Fruit fly (Drosophila melanogaster): ENCODE measurements around the gene CG15293.
A peak's percentile ranks its signal among the peaks of the same experiment; 100 is the strongest.

The CG15293 gene

dm6 chr2L:14141238-14141637 is 32.0 kb upstream of the CG15293 start (continued):
- TF ChIP-seq az2 (GFP tag; optimal IDR thresholded peaks at IDR 0.05) (peak; percentile 17), ATbp (GFP tag; optimal IDR thresholded peaks at IDR 0.05) (peak; percentile 31), CG43689 (GFP tag; IDR thresholded peaks at IDR 0.05) (no peak), kah (GFP tag; optimal IDR thresholded peaks at IDR 0.05) (no peak), CG17186 (GFP tag; optimal IDR thresholded peaks at IDR 0.05) (no peak), psq (GFP tag; optimal IDR thresholded peaks at IDR 0.05) (no peak), CG3065 (GFP tag; optimal IDR thresholded peaks at IDR 0.05) (no peak), CG13123 (GFP tag; optimal IDR thresholded peaks at IDR 0.05) (no peak), hth (optimal IDR thresholded peaks at IDR 0.05) (no peak), CG10979 (tag; optimal IDR thresholded peaks at IDR 0.05) (no peak), Hmr (GFP tag; optimal IDR thresholded peaks at IDR 0.05) (peak; percentile 70), Fer1 (GFP tag; optimal IDR thresholded peaks at IDR 0.05) (peak; percentile 78), sens-2 (GFP tag; IDR thresholded peaks at IDR 0.05) (no peak), Nf-YC (tag; optimal IDR thresholded peaks at IDR 0.05) (no peak), CG8359 (GFP tag; optimal IDR thresholded peaks at IDR 0.05; ENCODE audit: borderline replicate concordance) (no peak), Dbx (GFP tag; IDR thresholded peaks at IDR 0.05) (peak; percentile 48; the same call in 2 of the 3 replicates), CG4730 (GFP tag; IDR thresholded peaks at IDR 0.05) (no peak), HLHmδ (GFP tag; optimal IDR thresholded peaks at IDR 0.05) (no peak), CG18619 (GFP tag; optimal IDR thresholded peaks at IDR 0.05) (peak; percentile 31), H15 (GFP tag; IDR thresholded peaks at IDR 0.05) (no peak), Adf1 (GFP tag; IDR thresholded peaks at IDR 0.05) (no peak), ase (GFP tag; IDR thresholded peaks at IDR 0.05) (no peak; the same call in 2 of the 3 replicates), CG17829 (tag; optimal IDR thresholded peaks at IDR 0.05) (no peak), cwo (GFP tag; optimal IDR thresholded peaks at IDR 0.05) (peak; percentile 62), CG10321 (GFP tag; IDR thresholded peaks at IDR 0.05) (no peak), CG3995 (GFP tag; optimal IDR thresholded peaks at IDR 0.05) (no peak), bab2 (GFP tag; optimal IDR thresholded peaks at IDR 0.05) (no peak), HLH4C (GFP tag; IDR thresholded peaks at IDR 0.05; ENCODE audit: partially characterized antibody) (no peak), CG31365 (tag; optimal IDR thresholded peaks at IDR 0.05) (no peak), CG14710 (tag; optimal IDR thresholded peaks at IDR 0.05) (no peak), her (GFP tag; optimal IDR thresholded peaks at IDR 0.05) (no peak), wdn (GFP tag; IDR thresholded peaks at IDR 0.05) (0 out of 2 replicates have a peak, but pooled peaks have one; percentile 20), hkb (optimal IDR thresholded peaks at IDR 0.05) (no peak), hkb (GFP tag; IDR thresholded peaks at IDR 0.05) (peak; percentile 56; the same call in 1 of the 2 replicates), Atf6 (GFP tag; IDR thresholded peaks at IDR 0.05) (peak; percentile 47; the same call in 1 of the 2 replicates), Gug (GFP tag; IDR thresholded peaks at IDR 0.05) (0 out of 4 replicates have a peak, but pooled peaks have one; percentile 21), Med (GFP tag) (peak; percentile 85), slp2 (GFP tag; optimal IDR thresholded peaks at IDR 0.05) (no peak), ranshi (GFP tag; IDR thresholded peaks at IDR 0.05) (peak; percentile 54; the same call in 1 of the 2 replicates), Sry-β (GFP tag; optimal IDR thresholded peaks at IDR 0.05) (no peak), Meics (GFP tag; optimal IDR thresholded peaks at IDR 0.05) (peak; percentile 63), fru (optimal IDR thresholded peaks at IDR 0.05) (no peak), prd (optimal IDR thresholded peaks at IDR 0.05) (no peak), prd (GFP tag; IDR thresholded peaks at IDR 0.05) (peak; percentile 46; the same call in 1 of the 3 replicates), CG1647 (GFP tag; optimal IDR thresholded peaks at IDR 0.05) (no peak), fd3F (GFP tag; optimal IDR thresholded peaks at IDR 0.05) (no peak), ham (GFP tag; IDR thresholded peaks at IDR 0.05) (no peak), odd (GFP tag; optimal IDR thresholded peaks at IDR 0.05) (no peak), grau (tag; optimal IDR thresholded peaks at IDR 0.05) (peak; percentile 58), CG12769 (tag; optimal IDR thresholded peaks at IDR 0.05) (peak; percentile 63), CG7987 (GFP tag; optimal IDR thresholded peaks at IDR 0.05) (no peak), abd-A (tag; optimal IDR thresholded peaks at IDR 0.05) (no peak), en (GFP tag; optimal IDR thresholded peaks at IDR 0.05) (no peak)
